Fruit fly (Drosophila melanogaster) whole organism, prepupa: ENCODE results near the gene CG44002.

Experiments used
- Blimp-1 ChIP-seq: fragments of 200-800 bp; sonication (Bioruptor generic); optimal IDR thresholded peaks from 3 replicates; lab custom pipeline; 2017; ENCODE audit warnings: missing biosample characterization, missing genetic modification characterization, mild to moderate bottlenecking, moderate library complexity, missing genetic modification reagents
- CG10631 ChIP-seq: fragments of 200-800 bp; sonication (Bioruptor generic); optimal IDR thresholded peaks from 2 replicates; lab custom pipeline; 2016; ENCODE audit warnings: missing biosample characterization, missing genetic modification characterization
- CG10669 ChIP-seq: fragments of 200-800 bp; sonication (Bioruptor generic); optimal IDR thresholded peaks from 3 replicates; lab custom pipeline; 2018; ENCODE audit warnings: missing biosample characterization, mild to moderate bottlenecking, missing genetic modification characterization, moderate library complexity
- CG11294 ChIP-seq: fragments of 200-800 bp; sonication (Bioruptor generic); IDR thresholded peaks from 2 replicates; pipeline ENCODE4 v1.3.6; 2022; ENCODE audit warnings: missing biosample characterization, missing genetic modification characterization
- CG11762 ChIP-seq: fragments of 200-800 bp; sonication (Bioruptor generic); optimal IDR thresholded peaks from 3 replicates; lab custom pipeline; 2016; ENCODE audit warnings: missing biosample characterization, missing genetic modification characterization; ENCODE audit not compliant: insufficient read depth
- CG11902 ChIP-seq: fragments of 200-800 bp; sonication (Bioruptor generic); optimal IDR thresholded peaks from 3 replicates; lab custom pipeline; 2016; ENCODE audit warnings: missing biosample characterization, missing genetic modification characterization
- CG1621 ChIP-seq: fragments of 200-800 bp; sonication (Bioruptor generic); optimal IDR thresholded peaks from 3 replicates; lab custom pipeline; 2018; ENCODE audit warnings: missing biosample characterization, mild to moderate bottlenecking, missing genetic modification characterization
- CG16779 ChIP-seq: fragments of 200-800 bp; sonication (Bioruptor generic); optimal IDR thresholded peaks from 3 replicates; lab custom pipeline; 2017; ENCODE audit warnings: missing biosample characterization, mild to moderate bottlenecking, missing genetic modification characterization
- CG3032 ChIP-seq: fragments of 200-800 bp; optimal IDR thresholded peaks from 2 replicates; lab custom pipeline; 2019; ENCODE audit warnings: missing biosample characterization, mild to moderate bottlenecking, missing genetic modification characterization, moderate library complexity
- CG31627 ChIP-seq: fragments of 200-800 bp; sonication (Bioruptor generic); optimal IDR thresholded peaks from 3 replicates; lab custom pipeline; 2016; ENCODE audit warnings: missing biosample characterization, missing genetic modification characterization
- CG32006 ChIP-seq: fragments of 200-800 bp; sonication (Bioruptor generic); optimal IDR thresholded peaks from 3 replicates; lab custom pipeline; 2017; ENCODE audit warnings: missing biosample characterization, mild to moderate bottlenecking, missing genetic modification characterization
- CG34406 ChIP-seq: fragments of 200-800 bp; sonication (Bioruptor generic); optimal IDR thresholded peaks from 3 replicates; lab custom pipeline; 2016; ENCODE audit warnings: missing biosample characterization, missing genetic modification characterization
- CG3919 ChIP-seq: fragments of 200-800 bp; sonication (Bioruptor generic); optimal IDR thresholded peaks from 3 replicates; lab custom pipeline; 2016; ENCODE audit warnings: missing biosample characterization, missing genetic modification characterization
- CG4318 ChIP-seq: fragments of 200-800 bp; sonication (Bioruptor generic); optimal IDR thresholded peaks from 3 replicates; lab custom pipeline; 2017; ENCODE audit warnings: missing biosample characterization, mild to moderate bottlenecking, missing genetic modification characterization
- CG6163 ChIP-seq: fragments of 200-800 bp; sonication (Bioruptor generic); IDR thresholded peaks from 3 replicates; pipeline ENCODE4 v1.3.6; 2022; ENCODE audit warnings: missing biosample characterization, missing genetic modification characterization
- CG6808 ChIP-seq: fragments of 200-800 bp; sonication (Bioruptor generic); optimal IDR thresholded peaks from 3 replicates; lab custom pipeline; 2017; ENCODE audit warnings: missing biosample characterization, missing genetic modification characterization, mild to moderate bottlenecking, moderate library complexity, missing genetic modification reagents
- CG6854 ChIP-seq: fragments of 200-800 bp; sonication (Bioruptor generic); optimal IDR thresholded peaks from 2 replicates; lab custom pipeline; 2017; ENCODE audit warnings: missing biosample characterization, mild to moderate bottlenecking, missing genetic modification characterization
- CG7368 ChIP-seq: fragments of 200-800 bp; sonication (Bioruptor generic); optimal IDR thresholded peaks from 3 replicates; lab custom pipeline; 2016; ENCODE audit warnings: missing biosample characterization, missing genetic modification characterization
- CG8632 ChIP-seq: fragments of 200-800 bp; sonication (Bioruptor generic); optimal IDR thresholded peaks from 3 replicates; lab custom pipeline; 2016; ENCODE audit warnings: missing biosample characterization, missing genetic modification characterization
- Eip75B ChIP-seq: fragments of 200-800 bp; sonication (Bioruptor generic); optimal IDR thresholded peaks from 3 replicates; lab custom pipeline; 2016; ENCODE audit warnings: missing biosample characterization, missing genetic modification characterization
- Eip78C ChIP-seq: fragments of 200-800 bp; sonication (Bioruptor generic); peaks from one replicate; lab custom pipeline; 2016; ENCODE audit warnings: missing biosample characterization, missing genetic modification characterization
- Ets21C ChIP-seq: fragments of 200-800 bp; sonication (Bioruptor generic); optimal IDR thresholded peaks from 3 replicates; lab custom pipeline; 2016; ENCODE audit warnings: missing biosample characterization, missing genetic modification characterization
- Ets96B ChIP-seq: fragments of 200-800 bp; optimal IDR thresholded peaks from 2 replicates; lab custom pipeline; 2019; ENCODE audit warnings: missing biosample characterization, mild to moderate bottlenecking, missing genetic modification characterization, moderate library complexity
- Gug ChIP-seq: fragments of 200-800 bp; sonication (Bioruptor generic); IDR thresholded peaks from 2 replicates; pipeline ENCODE4 v1.3.6; 2022; ENCODE audit warnings: missing biosample characterization, missing genetic modification characterization
- Hr38 ChIP-seq: sonication (Bioruptor generic); optimal IDR thresholded peaks from 2 replicates; lab custom pipeline; 2016; ENCODE audit warnings: missing biosample characterization, missing genetic modification characterization
- Hr39 ChIP-seq: fragments of 200-800 bp; sonication (Bioruptor generic); optimal IDR thresholded peaks from 2 replicates; lab custom pipeline; 2016; ENCODE audit warnings: missing biosample characterization, missing genetic modification characterization
- Hr4 ChIP-seq: fragments of 200-800 bp; sonication (Bioruptor generic); optimal IDR thresholded peaks from 3 replicates; lab custom pipeline; 2016; ENCODE audit warnings: missing biosample characterization, missing genetic modification characterization
- Lpt ChIP-seq: fragments of 200-800 bp; sonication (Bioruptor generic); optimal IDR thresholded peaks from 3 replicates; lab custom pipeline; 2016; ENCODE audit warnings: missing biosample characterization, missing genetic modification characterization
- Met ChIP-seq: fragments of 200-800 bp; sonication (Bioruptor generic); optimal IDR thresholded peaks from 3 replicates; lab custom pipeline; 2016; ENCODE audit warnings: missing biosample characterization, missing genetic modification characterization
- OdsH ChIP-seq: fragments of 200-800 bp; sonication (Bioruptor generic); optimal IDR thresholded peaks from 3 replicates; lab custom pipeline; 2016; ENCODE audit warnings: missing biosample characterization, missing genetic modification characterization
- Smox ChIP-seq: fragments of 200-800 bp; sonication (Bioruptor generic); optimal IDR thresholded peaks from 3 replicates; lab custom pipeline; 2016; ENCODE audit warnings: missing biosample characterization, missing genetic modification characterization
- Sox14 ChIP-seq: fragments of 200-800 bp; sonication (Bioruptor generic); optimal IDR thresholded peaks from 3 replicates; lab custom pipeline; 2016; ENCODE audit warnings: missing biosample characterization, missing genetic modification characterization
- achi ChIP-seq: fragments of 200-800 bp; sonication (Bioruptor generic); optimal IDR thresholded peaks from 3 replicates; lab custom pipeline; 2016; ENCODE audit warnings: missing biosample characterization, missing genetic modification characterization
- acj6 ChIP-seq: fragments of 200-800 bp; sonication (Bioruptor generic); optimal IDR thresholded peaks from 3 replicates; lab custom pipeline; 2016; ENCODE audit warnings: missing biosample characterization, missing genetic modification characterization
- cyc ChIP-seq: fragments of 200-800 bp; sonication (Bioruptor generic); optimal IDR thresholded peaks from 3 replicates; lab custom pipeline; 2016; ENCODE audit warnings: missing biosample characterization, missing genetic modification characterization
- eg ChIP-seq: fragments of 200-800 bp; sonication (Bioruptor generic); IDR thresholded peaks from 3 replicates; pipeline ENCODE4 v1.3.6; 2022; ENCODE audit warnings: missing biosample characterization, missing genetic modification characterization
- esn ChIP-seq: fragments of 200-800 bp; sonication (Bioruptor generic); optimal IDR thresholded peaks from 2 replicates; lab custom pipeline; 2016; ENCODE audit warnings: missing biosample characterization, mild to moderate bottlenecking, missing genetic modification characterization, moderate library complexity
- fd59A ChIP-seq: fragments of 200-800 bp; sonication (Bioruptor generic); optimal IDR thresholded peaks from 2 replicates; lab custom pipeline; 2017; ENCODE audit warnings: missing biosample characterization, mild to moderate bottlenecking, missing genetic modification characterization, missing genetic modification reagents
- lz ChIP-seq: fragments of 200-800 bp; sonication (Bioruptor generic); optimal IDR thresholded peaks from 3 replicates; lab custom pipeline; 2016; ENCODE audit warnings: missing biosample characterization, missing genetic modification characterization
- pdm3 ChIP-seq: fragments of 200-800 bp; sonication (Bioruptor generic); optimal IDR thresholded peaks from 3 replicates; lab custom pipeline; 2016; ENCODE audit warnings: missing biosample characterization, missing genetic modification characterization
- salr ChIP-seq, 2 experiments: fragments of 200-800 bp; sonication (Bioruptor generic); optimal IDR thresholded peaks; 3 replicates each; lab custom pipeline; 2016 to 2018; ENCODE audit warnings: missing biosample characterization in 2 of 2, missing genetic modification characterization in 2 of 2, mild to moderate bottlenecking in 1 of 2
- spab ChIP-seq: fragments of 200-800 bp; sonication (Bioruptor generic); optimal IDR thresholded peaks from 2 replicates; lab custom pipeline; 2017; ENCODE audit warnings: missing biosample characterization, mild to moderate bottlenecking, missing genetic modification characterization, missing genetic modification reagents
- ss ChIP-seq, 2 experiments: fragments of 200-800 bp; sonication (Bioruptor generic); optimal IDR thresholded peaks; 2 replicates in 1 of 2; 3 replicates in 1 of 2; lab custom pipeline; 2017 to 2018; ENCODE audit warnings: mild to moderate bottlenecking in 2 of 2, missing biosample characterization in 2 of 2, missing genetic modification characterization in 2 of 2, moderate library complexity in 1 of 2
- topi ChIP-seq: fragments of 200-800 bp; sonication (Bioruptor generic); optimal IDR thresholded peaks from 3 replicates; lab custom pipeline; 2016; ENCODE audit warnings: missing biosample characterization, missing genetic modification characterization
- vri ChIP-seq: fragments of 200-800 bp; sonication (Bioruptor generic); optimal IDR thresholded peaks from 3 replicates; lab custom pipeline; 2016; ENCODE audit warnings: missing biosample characterization, mild to moderate bottlenecking, missing genetic modification characterization

CG44002 gene

dm6 chr2L:3152696-3153613 lies 17.9 kb downstream of the CG44002 start (continued):
- peak; percentile 77 for TF ChIP-seq Met (GFP tag; lab: Kevin White, UChicago)
- TF ChIP-seq ss (GFP tag; optimal IDR thresholded peaks at IDR 0.05; lab: Kevin White, UChicago): peak; percentile 14 to 49
- TF ChIP-seq esn: peak; percentile 79
- peak; percentile 47 for TF ChIP-seq CG6808 (GFP tag; lab: Kevin White, UChicago)
- TF ChIP-seq eg (GFP tag; lab: Robert Waterston, UW): peak; percentile 92
- TF ChIP-seq CG11294 (GFP tag; lab: Robert Waterston, UW): peak; percentile 74
- no peak for TF ChIP-seq CG16779 (tag; lab: Kevin White, UChicago)
- TF ChIP-seq cyc (GFP tag; lab: Kevin White, UChicago): peak; percentile 87
- TF ChIP-seq lz (GFP tag; lab: Kevin White, UChicago): peak; percentile 78
- TF ChIP-seq CG6854 (GFP tag; lab: Kevin White, UChicago): no peak
- TF ChIP-seq CG4318: peak; percentile 49
- TF ChIP-seq Hr4 (GFP tag; lab: Kevin White, UChicago): peak; percentile 86
- TF ChIP-seq Blimp-1 (GFP tag; lab: Kevin White, UChicago): peak; percentile 36
- TF ChIP-seq salr (GFP tag; optimal IDR thresholded peaks at IDR 0.05; lab: Kevin White, UChicago): peak; percentile 41 to 76
- peak; percentile 84 for TF ChIP-seq CG31627 (GFP tag; lab: Kevin White, UChicago)
- peak; percentile 51 for TF ChIP-seq fd59A (GFP tag; lab: Kevin White, UChicago)
- peak; percentile 54 for TF ChIP-seq CG10669 (GFP tag; lab: Kevin White, UChicago)
- peak; percentile 85 for TF ChIP-seq CG3919
- TF ChIP-seq Lpt (GFP tag; lab: Kevin White, UChicago): peak; percentile 72
- TF ChIP-seq vri (GFP tag; lab: Kevin White, UChicago): peak; percentile 37
- TF ChIP-seq Eip75B (GFP tag; lab: Kevin White, UChicago): peak; percentile 73
- TF ChIP-seq CG11762: peak; percentile 65
- TF ChIP-seq CG7368 (GFP tag; lab: Kevin White, UChicago): peak; percentile 68
- peak; percentile 65 for TF ChIP-seq Ets96B (tag; lab: Kevin White, UChicago)
- peak; percentile 88 for TF ChIP-seq CG32006 (GFP tag; lab: Kevin White, UChicago)

- TF ChIP-seq cyc (GFP tag; lab: Kevin White, UChicago) (peak; percentile 5), Hr38 (no peak), Blimp-1 (GFP tag; lab: Kevin White, UChicago) (no peak), CG6163 (0 out of 3 replicates have a peak, but pooled peaks have one; percentile 7), OdsH (peak; percentile 37), Hr39 (no peak), topi (GFP tag; lab: Kevin White, UChicago) (no peak), CG8632 (GFP tag; lab: Kevin White, UChicago) (no peak), Ets96B (tag; lab: Kevin White, UChicago) (peak; percentile 14), achi (no peak), vri (GFP tag; lab: Kevin White, UChicago) (no peak), CG34406 (GFP tag; lab: Kevin White, UChicago) (no peak), spab (GFP tag; lab: Kevin White, UChicago) (no peak), CG3032 (tag; lab: Kevin White, UChicago) (peak; percentile 14), pdm3 (GFP tag; lab: Kevin White, UChicago) (peak; percentile 38), fd59A (GFP tag; lab: Kevin White, UChicago) (no peak), esn (peak; percentile 36), Ets21C (GFP tag; lab: Kevin White, UChicago) (peak; percentile 1), Eip75B (GFP tag; lab: Kevin White, UChicago) (peak; percentile 33), CG10631 (GFP tag; lab: Kevin White, UChicago) (peak; percentile 42), Gug (GFP tag; lab: Robert Waterston, UW) (0 out of 2 replicates have a peak, but pooled peaks have one; percentile 15), CG6854 (GFP tag; lab: Kevin White, UChicago) (no peak), CG7368 (GFP tag; lab: Kevin White, UChicago) (no peak), Sox14 (GFP tag; lab: Kevin White, UChicago) (peak; percentile 38), Eip78C (GFP tag; lab: Kevin White, UChicago) (peak; percentile 78), acj6 (peak; percentile 41), salr (GFP tag; optimal IDR thresholded peaks at IDR 0.05; lab: Kevin White, UChicago) (peak in 1 of 2 experiments; percentile 32), Smox (peak; percentile 28), CG11902 (no peak), ss (GFP tag; optimal IDR thresholded peaks at IDR 0.05; lab: Kevin White, UChicago) (no peak), CG32006 (GFP tag; lab: Kevin White, UChicago) (peak; percentile 30), CG31627 (GFP tag; lab: Kevin White, UChicago) (peak; percentile 24), CG11294 (GFP tag; lab: Robert Waterston, UW) (0 out of 2 replicates have a peak, but pooled peaks have one; percentile 7), CG16779 (tag; lab: Kevin White, UChicago) (no peak), Met (GFP tag; lab: Kevin White, UChicago) (peak; percentile 9), CG1621 (tag; lab: Kevin White, UChicago) (no peak)
These were observed 19.2 kb downstream of the CG44002 start for dm6 chr2L:3151657-3152056.
